Worm (Caenorhabditis elegans) whole organism, midembryonic: ENCODE data around the gene cdc-37.
"Not testable (repeated sequence)": the region's sequence is repeated elsewhere in the genome, so short reads cannot be mapped to it uniquely, and the experiment has no call there.

Source experiments
- T22C8.4 ChIP-seq: fragments of 200-800 bp; sonication (Bioruptor generic); IDR thresholded peaks from 2 replicates; pipeline ENCODE4 v1.3.6; 2022; ENCODE audit warnings: missing genetic modification characterization, missing compliant biosample characterization
- cog-1 ChIP-seq: sonication (generic microtip); optimal IDR thresholded peaks from 2 replicates; lab custom pipeline; 2016; ENCODE audit warnings: missing genetic modification characterization, missing compliant biosample characterization
- flt-1 ChIP-seq: fragments of 200-800 bp; sonication (Bioruptor generic); IDR thresholded peaks from 2 replicates; pipeline ENCODE4 v1.3.6; 2022; ENCODE audit warnings: missing genetic modification characterization, missing compliant biosample characterization
- klf-2 ChIP-seq: fragments of 200-800 bp; sonication (Bioruptor generic); conservative IDR thresholded peaks from 2 replicates; pipeline ENCODE4 v1.3.6; 2022; ENCODE audit warnings: missing genetic modification reagents, missing genetic modification characterization, missing compliant biosample characterization
- med-1 ChIP-seq: sonication (generic microtip); optimal IDR thresholded peaks from 2 replicates; lab custom pipeline; 2017; ENCODE audit warnings: missing genetic modification characterization, mild to moderate bottlenecking, missing compliant biosample characterization, antibody characterized with exemption, missing genetic modification reagents; ENCODE audit not compliant: insufficient read depth
- ref-1 ChIP-seq: fragments of 200-800 bp; sonication (Bioruptor generic); conservative IDR thresholded peaks from 2 replicates; pipeline ENCODE4 v1.3.6; 2022; ENCODE audit warnings: missing genetic modification reagents, missing genetic modification characterization, missing compliant biosample characterization
- tab-1 ChIP-seq: fragments of 200-800 bp; sonication (Bioruptor generic); IDR thresholded peaks from 2 replicates; pipeline ENCODE4 v1.3.6; 2022; ENCODE audit warnings: missing genetic modification characterization, missing compliant biosample characterization
- ztf-23 ChIP-seq: fragments of 200-800 bp; sonication (Bioruptor generic); IDR thresholded peaks from 2 replicates; pipeline ENCODE4 v1.3.6; 2022; ENCODE audit warnings: missing genetic modification reagents, missing genetic modification characterization, missing compliant biosample characterization
- ztf-29 ChIP-seq: fragments of 200-800 bp; sonication (Bioruptor generic); IDR thresholded peaks from 2 replicates; pipeline ENCODE4 v1.3.6; 2022; ENCODE audit warnings: missing genetic modification reagents, missing genetic modification characterization, missing compliant biosample characterization

Gene cdc-37

ce11 chrII:580189-580643 lies at the start of gene cdc-37, which contains the start of gene W08F4.3:
Gene cdc-37 (minus strand): TSS chrII:580593.
Gene W08F4.3 (plus strand): TSS chrII:580602.
- TF ChIP-seq ztf-23 (GFP tag; lab: Robert Waterston, UW) = no peak
- TF ChIP-seq ztf-29 (GFP tag; lab: Robert Waterston, UW) = no peak
- no peak for TF ChIP-seq ref-1 (GFP tag; lab: Robert Waterston, UW)
- TF ChIP-seq cog-1 (tag; lab: Kevin White, UChicago) = no peak

DNA sequence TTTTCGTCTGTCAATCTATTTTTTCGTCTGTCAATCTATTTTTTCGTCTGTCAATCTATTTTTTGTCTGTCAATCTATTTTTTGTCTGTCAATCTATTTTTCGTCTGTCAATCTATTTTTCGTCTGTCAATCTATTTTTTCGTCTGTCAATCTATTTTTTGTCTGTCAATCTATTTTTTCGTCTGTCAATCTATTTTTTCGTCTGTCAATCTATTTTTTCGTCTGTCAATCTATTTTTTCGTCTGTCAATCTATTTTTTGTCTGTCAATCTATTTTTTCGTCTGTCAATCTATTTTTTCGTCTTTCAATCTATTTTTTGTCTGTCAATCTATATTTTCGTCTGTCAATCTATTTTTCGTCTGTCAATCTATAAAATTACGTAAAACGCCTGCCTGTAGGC lies 49.1 kb upstream of the cdc-37 start:
- 0 out of 2 replicates have a peak, but pooled peaks have one; percentile 22 for TF ChIP-seq klf-2 (GFP tag; lab: Robert Waterston, UW)

DNA sequence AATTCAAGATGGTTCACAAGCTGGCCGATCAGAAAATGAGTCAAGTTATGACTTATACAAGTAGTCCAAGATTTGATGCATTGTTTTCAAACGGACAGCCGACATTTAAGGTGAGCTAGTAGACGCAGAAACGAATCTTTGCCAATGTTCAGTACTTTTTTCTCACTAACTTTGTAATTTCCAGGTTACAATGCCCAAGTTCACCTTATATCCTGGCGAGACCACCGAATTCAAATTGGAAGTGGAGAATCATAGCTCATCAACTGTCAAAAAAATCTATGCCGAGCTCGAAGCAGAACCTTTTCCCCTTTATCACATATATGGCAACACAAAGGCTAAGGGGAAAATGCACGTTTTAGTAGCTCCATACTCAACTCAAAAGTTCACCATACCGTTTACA lies 47.5 kb upstream of the cdc-37 start:
- no peak for TF ChIP-seq med-1 (GFP tag; lab: Kevin White, UChicago)
- TF ChIP-seq ztf-23 (GFP tag; lab: Robert Waterston, UW) = no peak
- no peak for TF ChIP-seq ztf-29 (GFP tag; lab: Robert Waterston, UW)
- TF ChIP-seq flt-1 = no peak
- no peak for TF ChIP-seq tab-1 (GFP tag; lab: Robert Waterston, UW)
- TF ChIP-seq ref-1 (GFP tag; lab: Robert Waterston, UW) = no peak
- no peak for TF ChIP-seq cog-1 (tag; lab: Kevin White, UChicago)
- no peak for TF ChIP-seq klf-2 (GFP tag; lab: Robert Waterston, UW)
- no peak for TF ChIP-seq T22C8.4 (GFP tag; lab: Robert Waterston, UW)

DNA sequence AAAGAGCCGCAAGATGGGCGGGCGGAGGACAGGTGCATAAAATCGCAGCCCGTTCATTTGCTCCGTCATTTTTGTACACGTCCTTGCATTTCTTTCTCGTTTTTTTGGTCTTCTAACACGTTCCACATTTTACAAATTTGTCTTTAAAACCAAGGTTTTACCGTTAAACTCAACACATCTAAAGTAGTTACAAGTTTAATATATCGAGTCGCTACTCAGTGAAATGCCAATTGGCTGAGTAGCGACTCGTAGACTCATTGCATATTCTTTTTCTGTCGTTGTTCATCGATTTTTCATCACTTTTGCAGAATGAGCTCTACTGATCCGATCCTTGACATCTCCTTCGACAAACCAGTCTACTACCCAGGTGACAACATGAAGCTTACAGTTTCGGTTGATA lies 46.8 kb upstream of the cdc-37 start, which contains the start of gene arrd-1:
Gene arrd-1, plus strand, starts transcription at position 301 of the 400 bp plus-strand sequence.
- TF ChIP-seq klf-2 (GFP tag; lab: Robert Waterston, UW) = no peak
- no peak for TF ChIP-seq T22C8.4 (GFP tag; lab: Robert Waterston, UW)
- no peak for TF ChIP-seq ztf-29 (GFP tag; lab: Robert Waterston, UW)
- TF ChIP-seq ref-1 (GFP tag; lab: Robert Waterston, UW) = no peak
- no peak for TF ChIP-seq flt-1
- TF ChIP-seq med-1 (GFP tag; lab: Kevin White, UChicago) = no peak
- no peak for TF ChIP-seq tab-1 (GFP tag; lab: Robert Waterston, UW)
- TF ChIP-seq ztf-23 (GFP tag; lab: Robert Waterston, UW) = no peak
- no peak for TF ChIP-seq cog-1 (tag; lab: Kevin White, UChicago)

ce11 chrII:625926-626325 lies 45.5 kb upstream of the cdc-37 start:
- TF ChIP-seq ref-1 (GFP tag; lab: Robert Waterston, UW) (no peak), ztf-23 (GFP tag; lab: Robert Waterston, UW) (no peak), flt-1 (no peak), T22C8.4 (GFP tag; lab: Robert Waterston, UW) (no peak), tab-1 (GFP tag; lab: Robert Waterston, UW) (no peak), ztf-29 (GFP tag; lab: Robert Waterston, UW) (no peak), klf-2 (GFP tag; lab: Robert Waterston, UW) (no peak), med-1 (GFP tag; lab: Kevin White, UChicago) (no peak), cog-1 (tag; lab: Kevin White, UChicago) (no peak)

ce11 chrII:624443-624842 lies 44.0 kb upstream of the cdc-37 start, which contains the start of gene T04B8.5:
Gene T04B8.5 (minus strand): TSS chrII:624543.
- TF ChIP-seq ref-1 (GFP tag; lab: Robert Waterston, UW) (no peak), ztf-23 (GFP tag; lab: Robert Waterston, UW) (no peak), flt-1 (no peak), tab-1 (GFP tag; lab: Robert Waterston, UW) (no peak), cog-1 (tag; lab: Kevin White, UChicago) (no peak), klf-2 (GFP tag; lab: Robert Waterston, UW) (no peak), ztf-29 (GFP tag; lab: Robert Waterston, UW) (no peak), med-1 (GFP tag; lab: Kevin White, UChicago) (no peak), T22C8.4 (GFP tag; lab: Robert Waterston, UW) (no peak)

ce11 chrII:622478-622877 lies 42.1 kb upstream of the cdc-37 start:
- no peak for TF ChIP-seq tab-1 (GFP tag; lab: Robert Waterston, UW)
- TF ChIP-seq ztf-29 (GFP tag; lab: Robert Waterston, UW) = peak; percentile 37; the same call in 1 of the 2 replicates
- no peak for TF ChIP-seq ref-1 (GFP tag; lab: Robert Waterston, UW)
- no peak for TF ChIP-seq T22C8.4 (GFP tag; lab: Robert Waterston, UW)
- 0 out of 2 replicates have a peak, but pooled peaks have one; percentile 12 for TF ChIP-seq flt-1

DNA sequence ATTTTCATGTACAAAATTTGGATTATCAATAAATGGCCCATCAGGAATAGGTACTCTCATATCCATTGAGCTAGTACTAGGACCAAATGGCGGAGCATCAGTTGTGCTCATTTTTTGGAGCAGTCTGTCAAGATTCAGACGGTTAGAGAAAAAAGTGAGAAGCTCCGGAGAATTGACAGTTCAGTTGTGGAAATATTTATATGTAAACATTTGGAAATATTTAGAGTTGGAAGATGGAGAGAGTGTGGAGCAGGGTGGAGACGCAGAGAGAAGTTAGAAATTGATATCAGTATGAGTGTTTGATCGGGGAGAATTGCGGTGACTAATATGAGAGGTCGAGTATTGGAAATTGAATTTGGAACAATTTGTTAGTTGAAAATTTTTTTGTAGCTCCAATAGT lies 40.7 kb upstream of the cdc-37 start:
- no peak for TF ChIP-seq ztf-29 (GFP tag; lab: Robert Waterston, UW)
- TF ChIP-seq med-1 (GFP tag; lab: Kevin White, UChicago) = no peak
- TF ChIP-seq ref-1 (GFP tag; lab: Robert Waterston, UW) = no peak
- no peak for TF ChIP-seq T22C8.4 (GFP tag; lab: Robert Waterston, UW)
- no peak for TF ChIP-seq tab-1 (GFP tag; lab: Robert Waterston, UW)
- no peak for TF ChIP-seq flt-1
- TF ChIP-seq klf-2 (GFP tag; lab: Robert Waterston, UW) = no peak

DNA sequence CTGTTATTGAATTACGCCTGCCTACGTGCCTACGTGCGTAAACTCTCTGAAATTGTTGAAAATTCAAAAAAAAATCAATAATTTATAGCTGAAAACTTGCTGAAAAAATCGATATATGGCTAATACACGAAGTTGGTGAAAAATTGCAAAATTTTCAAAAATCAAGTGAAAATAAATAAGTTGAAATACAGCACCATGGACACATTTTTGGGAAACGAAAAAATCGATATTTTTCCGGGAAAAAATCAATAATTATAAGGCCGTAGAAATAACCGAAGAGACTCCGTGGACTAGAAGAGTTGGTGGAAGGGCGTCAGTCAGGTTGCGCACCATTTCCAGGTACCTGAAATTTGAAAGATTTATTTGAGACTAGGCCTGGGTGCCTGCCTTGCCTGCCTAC lies 34.3 kb upstream of the cdc-37 start:
- no peak for TF ChIP-seq med-1 (GFP tag; lab: Kevin White, UChicago)
- TF ChIP-seq ref-1 (GFP tag; lab: Robert Waterston, UW) = no peak
- TF ChIP-seq T22C8.4 (GFP tag; lab: Robert Waterston, UW) = peak; percentile 77
- TF ChIP-seq tab-1 (GFP tag; lab: Robert Waterston, UW) = no peak
- TF ChIP-seq flt-1 = no peak
- TF ChIP-seq ztf-23 (GFP tag; lab: Robert Waterston, UW) = no peak

DNA sequence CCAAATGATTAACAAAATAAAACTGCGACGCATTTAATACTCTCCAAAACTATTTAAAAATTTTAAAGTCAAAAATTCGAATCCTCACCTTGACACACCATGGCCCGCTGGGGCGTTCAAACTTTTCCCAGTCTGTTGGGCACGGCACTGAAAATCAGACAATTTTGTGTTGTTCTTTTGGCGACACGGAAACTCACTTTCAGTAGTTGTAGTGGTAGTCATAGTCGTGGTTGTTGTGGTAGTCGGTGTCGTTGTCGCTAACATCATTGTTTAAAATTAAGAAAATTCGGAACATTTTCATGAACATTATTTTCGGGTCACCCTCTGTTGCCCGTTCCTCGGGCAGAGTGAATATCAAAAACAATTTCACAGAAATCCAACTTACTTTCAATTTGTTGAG lies 32.0 kb upstream of the cdc-37 start, which contains the start of gene clec-118:
Gene clec-118, minus strand, starts transcription at position 101 of the 400 bp plus-strand sequence.
- TF ChIP-seq med-1 (GFP tag; lab: Kevin White, UChicago); ztf-23 (GFP tag; lab: Robert Waterston, UW); flt-1: not testable (repeated sequence)
